Fruit fly (Drosophila melanogaster): ENCODE results near the gene wupA.

Gene wupA

dm6 chrX:18101098-18101711 is 15.5 kb downstream of the wupA start, which contains the start of gene Mvb12 (continued):
- TF ChIP-seq odd (GFP tag; optimal IDR thresholded peaks at IDR 0.05) = no peak
- no peak for TF ChIP-seq Nf-YB (GFP tag; optimal IDR thresholded peaks at IDR 0.05)
- no peak for TF ChIP-seq otp (GFP tag; IDR thresholded peaks at IDR 0.05)
- no peak for TF ChIP-seq sisA (GFP tag; IDR thresholded peaks at IDR 0.05)
- no peak for TF ChIP-seq CG34376 (GFP tag; optimal IDR thresholded peaks at IDR 0.05)
- TF ChIP-seq grn (GFP tag; optimal IDR thresholded peaks at IDR 0.05) = no peak
- no peak for TF ChIP-seq Oli (tag; optimal IDR thresholded peaks at IDR 0.05)
- TF ChIP-seq so (GFP tag; IDR thresholded peaks at IDR 0.05) = no peak
- TF ChIP-seq gce (GFP tag; IDR thresholded peaks at IDR 0.05) = no peak
- no peak for TF ChIP-seq lbe (GFP tag; optimal IDR thresholded peaks at IDR 0.05)
- no peak for TF ChIP-seq hb (GFP tag; IDR thresholded peaks at IDR 0.05; ENCODE audit: partially characterized antibody)
- no peak for TF ChIP-seq CG10321 (GFP tag; IDR thresholded peaks at IDR 0.05)
- TF ChIP-seq CG3407 (GFP tag; optimal IDR thresholded peaks at IDR 0.05) = peak; percentile 39
- TF ChIP-seq twi (tag; optimal IDR thresholded peaks at IDR 0.05) = no peak
- no peak for TF ChIP-seq tna (GFP tag; IDR thresholded peaks at IDR 0.05; ENCODE audit: partially characterized antibody)
- TF ChIP-seq CG17829 (tag; optimal IDR thresholded peaks at IDR 0.05) = no peak
- TF ChIP-seq CG13624 (GFP tag; optimal IDR thresholded peaks at IDR 0.05) = no peak
- peak; percentile 24 for TF ChIP-seq kni (GFP tag; optimal IDR thresholded peaks at IDR 0.05)
- TF ChIP-seq seq (GFP tag; IDR thresholded peaks at IDR 0.05) = 0 out of 2 replicates have a peak, but pooled peaks have one; percentile 17
- TF ChIP-seq CG6854 (GFP tag; optimal IDR thresholded peaks at IDR 0.05) = no peak
- peak; percentile 0 for TF ChIP-seq NC2β (GFP tag; optimal IDR thresholded peaks at IDR 0.05)
- no peak for TF ChIP-seq ttk (GFP tag; IDR thresholded peaks at IDR 0.05)
- no peak for TF ChIP-seq CG5180 (GFP tag; optimal IDR thresholded peaks at IDR 0.05)
- no peak for TF ChIP-seq emc (GFP tag; optimal IDR thresholded peaks at IDR 0.05)
- peak; percentile 16 for TF ChIP-seq CG18262 (tag; optimal IDR thresholded peaks at IDR 0.05)
- TF ChIP-seq Fer3 (tag; optimal IDR thresholded peaks at IDR 0.05) = no peak
- TF ChIP-seq CG32767 (GFP tag; IDR thresholded peaks at IDR 0.05) = no peak
- peak; percentile 54; the same call in 1 of the 2 replicates for TF ChIP-seq CG4360 (GFP tag; IDR thresholded peaks at IDR 0.05)
- TF ChIP-seq ac (GFP tag; optimal IDR thresholded peaks at IDR 0.05) = no peak
- no peak for TF ChIP-seq CG13296 (GFP tag; optimal IDR thresholded peaks at IDR 0.05)
- TF ChIP-seq CG31365 (tag; optimal IDR thresholded peaks at IDR 0.05) = no peak
- TF ChIP-seq CG10654 (GFP tag; optimal IDR thresholded peaks at IDR 0.05) = no peak
- no peak for TF ChIP-seq Taf1 (GFP tag; IDR thresholded peaks at IDR 0.05)
- peak; percentile 24 for TF ChIP-seq pzg (GFP tag; optimal IDR thresholded peaks at IDR 0.05)
- no peak for TF ChIP-seq luna (GFP tag; optimal IDR thresholded peaks at IDR 0.05)
- no peak for TF ChIP-seq pnt (GFP tag; optimal IDR thresholded peaks at IDR 0.05)
- 0 out of 2 replicates have a peak, but pooled peaks have one; percentile 18 for TF ChIP-seq Atf6 (GFP tag; IDR thresholded peaks at IDR 0.05)
- TF ChIP-seq corto (GFP tag; optimal IDR thresholded peaks at IDR 0.05) = no peak
- no peak for TF ChIP-seq Mrtf (GFP tag; IDR thresholded peaks at IDR 0.05)
- TF ChIP-seq CG8924 (tag; optimal IDR thresholded peaks at IDR 0.05) = peak; percentile 17
- TF ChIP-seq sens-2 (GFP tag; IDR thresholded peaks at IDR 0.05) = peak; percentile 72
- peak; percentile 77 for TF ChIP-seq sens (GFP tag)
- TF ChIP-seq CG13123 (GFP tag; optimal IDR thresholded peaks at IDR 0.05) = no peak
- TF ChIP-seq CG1233 (GFP tag; optimal IDR thresholded peaks at IDR 0.05) = no peak
- TF ChIP-seq CG14050 (GFP tag; IDR thresholded peaks at IDR 0.05) = no peak
- no peak for TF ChIP-seq CG1647 (GFP tag; optimal IDR thresholded peaks at IDR 0.05)
- TF ChIP-seq CG15479 (GFP tag; optimal IDR thresholded peaks at IDR 0.05) = no peak
- TF ChIP-seq caup (GFP tag; optimal IDR thresholded peaks at IDR 0.05; ENCODE audit: severe bottlenecking) = no peak
- no peak for TF ChIP-seq Mad (GFP tag; optimal IDR thresholded peaks at IDR 0.05)
- no peak for TF ChIP-seq CG31388 (GFP tag; optimal IDR thresholded peaks at IDR 0.05)
- no peak for TF ChIP-seq insv (GFP tag; optimal IDR thresholded peaks at IDR 0.05)
